Worm (Caenorhabditis elegans) whole organism, L1 larva: ENCODE measurements around the gene ttr-45.
A peak's percentile ranks its signal among the peaks of the same experiment; 100 is the strongest.

Experiments
- C04F5.9 ChIP-seq: sonication (generic microtip); optimal IDR thresholded peaks from 2 replicates; lab custom pipeline; 2016; ENCODE audit warnings: missing genetic modification characterization, missing compliant biosample characterization
- C16A3.4 ChIP-seq: fragments of 150-350 bp; optimal IDR thresholded peaks from 2 replicates; lab custom pipeline; 2014; ENCODE audit warnings: missing biosample characterization, missing genetic modification characterization
- F16B12.6 ChIP-seq: fragments of 150-350 bp; optimal IDR thresholded peaks from 2 replicates; lab custom pipeline; 2014; ENCODE audit warnings: missing biosample characterization, missing genetic modification characterization
- Y116A8C.19 ChIP-seq: sonication (generic microtip); optimal IDR thresholded peaks from 2 replicates; lab custom pipeline; 2016; ENCODE audit warnings: missing compliant biosample characterization, missing genetic modification characterization, borderline replicate concordance
- ceh-63 ChIP-seq: fragments of 200-800 bp; sonication (Bioruptor generic); optimal IDR thresholded peaks from 2 replicates; lab custom pipeline; 2018; ENCODE audit warnings: mild to moderate bottlenecking, missing genetic modification characterization, missing compliant biosample characterization
- ceh-82 ChIP-seq, 3 experiments: fragments of 150-350 bp in 1 of 3; sonication (generic microtip) in 2 of 3; optimal IDR thresholded peaks; 2 replicates each; lab custom pipeline; 2014 to 2017; ENCODE audit warnings: missing biosample characterization in 3 of 3, missing genetic modification characterization in 3 of 3
- dpl-1 ChIP-seq, 3 experiments: fragments of 150-350 bp in 2 of 3; sonication (generic microtip) in 1 of 3; optimal IDR thresholded peaks; 2 replicates each; lab custom pipeline; 2014 to 2017; ENCODE audit warnings: missing biosample characterization in 3 of 3, missing genetic modification characterization in 3 of 3, missing genetic modification reagents in 3 of 3
- dsc-1 ChIP-seq: sonication (generic microtip); optimal IDR thresholded peaks from 2 replicates; lab custom pipeline; 2016; ENCODE audit warnings: mild to moderate bottlenecking, missing genetic modification characterization, missing compliant biosample characterization
- efl-1 ChIP-seq, 4 experiments: fragments of 150-350 bp; optimal IDR thresholded peaks in 3 of 4; peaks in 1 of 4; 1 replicate in 1 of 4; 2 replicates in 3 of 4; lab custom pipeline; 2014; ENCODE audit warnings: missing biosample characterization in 2 of 4, missing genetic modification characterization in 2 of 4, missing genetic modification reagents in 2 of 4
- elt-2 ChIP-seq: sonication (generic microtip); optimal IDR thresholded peaks from 2 replicates; lab custom pipeline; 2016; ENCODE audit warnings: missing genetic modification characterization, mild to moderate bottlenecking, inconsistent platforms, missing compliant biosample characterization, missing genetic modification reagents
- fkh-10 ChIP-seq: sonication (generic microtip); optimal IDR thresholded peaks from 2 replicates; lab custom pipeline; 2017; ENCODE audit warnings: missing biosample characterization, missing genetic modification reagents, missing genetic modification characterization
- fkh-4 ChIP-seq: sonication (generic microtip); optimal IDR thresholded peaks from 2 replicates; lab custom pipeline; 2016; ENCODE audit warnings: missing compliant biosample characterization, missing genetic modification characterization, borderline replicate concordance
- fkh-8 ChIP-seq: sonication (generic microtip); optimal IDR thresholded peaks from 2 replicates; lab custom pipeline; 2016; ENCODE audit warnings: mild to moderate bottlenecking, missing genetic modification characterization, missing compliant biosample characterization
- hlh-17 ChIP-seq: fragments of 200-800 bp; sonication (Bioruptor generic); optimal IDR thresholded peaks from 2 replicates; lab custom pipeline; 2018; ENCODE audit warnings: missing genetic modification characterization, mild to moderate bottlenecking, missing compliant biosample characterization, moderate library complexity, borderline replicate concordance
- irx-1 ChIP-seq: sonication (generic microtip); optimal IDR thresholded peaks from 2 replicates; lab custom pipeline; 2016; ENCODE audit warnings: missing genetic modification characterization, missing compliant biosample characterization
- lin-14 ChIP-seq: fragments of 200-800 bp; sonication (Bioruptor generic); optimal IDR thresholded peaks from 2 replicates; lab custom pipeline; 2018; ENCODE audit warnings: mild to moderate bottlenecking, missing genetic modification characterization, moderate library complexity, missing compliant biosample characterization
- lin-15B ChIP-seq: fragments of 150-350 bp; sonication (generic microtip); optimal IDR thresholded peaks from 3 replicates; lab custom pipeline; 2014; ENCODE audit warnings: missing biosample characterization, missing genetic modification characterization
- lin-35 ChIP-seq, 2 experiments: fragments of 150-350 bp; optimal IDR thresholded peaks; 2 replicates each; lab custom pipeline; 2014; ENCODE audit warnings: missing biosample characterization in 2 of 2, missing genetic modification characterization in 2 of 2, missing genetic modification reagents in 2 of 2
- lir-3 ChIP-seq: sonication (generic microtip); optimal IDR thresholded peaks from 2 replicates; lab custom pipeline; 2016; ENCODE audit warnings: mild to moderate bottlenecking, missing genetic modification characterization, moderate library complexity, missing compliant biosample characterization; ENCODE audit not compliant: poor library complexity
- lsy-2 ChIP-seq, 2 experiments: fragments of 150-350 bp; optimal IDR thresholded peaks; 2 replicates each; lab custom pipeline; 2014; ENCODE audit warnings: missing biosample characterization in 2 of 2, missing genetic modification characterization in 2 of 2
- mab-9 ChIP-seq: fragments of 200-800 bp; sonication (Bioruptor generic); IDR thresholded peaks from 2 replicates; pipeline ENCODE4 v1.3.6; 2022; ENCODE audit warnings: missing genetic modification reagents, missing genetic modification characterization, missing compliant biosample characterization
- mdl-1 ChIP-seq, 2 experiments: fragments of 150-350 bp; optimal IDR thresholded peaks; 2 replicates each; lab custom pipeline; 2014 to 2017; ENCODE audit warnings: missing biosample characterization in 2 of 2, missing genetic modification characterization in 2 of 2, inconsistent platforms in 1 of 2
- nhr-11 ChIP-seq: fragments of 150-350 bp; optimal IDR thresholded peaks from 2 replicates; lab custom pipeline; 2014; ENCODE audit warnings: missing biosample characterization, missing genetic modification characterization
- nhr-19 ChIP-seq: fragments of 200-800 bp; sonication (Bioruptor generic); conservative IDR thresholded peaks from 2 replicates; pipeline ENCODE4 v1.3.6; 2022; ENCODE audit warnings: missing genetic modification characterization, missing compliant biosample characterization
- nhr-20 ChIP-seq: sonication (generic microtip); optimal IDR thresholded peaks from 2 replicates; lab custom pipeline; 2016; ENCODE audit warnings: mild to moderate bottlenecking, missing genetic modification characterization, missing compliant biosample characterization
- nhr-28 ChIP-seq: fragments of 150-350 bp; optimal IDR thresholded peaks from 2 replicates; lab custom pipeline; 2014; ENCODE audit warnings: missing biosample characterization, missing genetic modification characterization
- nhr-71 ChIP-seq: sonication (generic microtip); optimal IDR thresholded peaks from 2 replicates; lab custom pipeline; 2016; ENCODE audit warnings: mild to moderate bottlenecking, missing genetic modification characterization, moderate library complexity, missing compliant biosample characterization
- nhr-77 ChIP-seq: fragments of 150-350 bp; optimal IDR thresholded peaks from 2 replicates; lab custom pipeline; 2014; ENCODE audit warnings: missing biosample characterization, missing genetic modification characterization
- pag-3 ChIP-seq: sonication (generic microtip); optimal IDR thresholded peaks from 2 replicates; lab custom pipeline; 2017; ENCODE audit warnings: missing genetic modification characterization, mild to moderate bottlenecking, missing compliant biosample characterization, antibody characterized with exemption, borderline replicate concordance; ENCODE audit not compliant: insufficient read depth
- pqm-1 ChIP-seq: sonication (generic microtip); optimal IDR thresholded peaks from 3 replicates; lab custom pipeline; 2017; ENCODE audit warnings: missing biosample characterization, missing genetic modification characterization
- rnt-1 ChIP-seq: sonication (generic microtip); optimal IDR thresholded peaks from 2 replicates; lab custom pipeline; 2016; ENCODE audit warnings: mild to moderate bottlenecking, missing genetic modification characterization, moderate library complexity, missing compliant biosample characterization
- snu-23 ChIP-seq: sonication (generic microtip); optimal IDR thresholded peaks from 2 replicates; lab custom pipeline; 2016; ENCODE audit warnings: missing genetic modification characterization, missing compliant biosample characterization
- swsn-7 ChIP-seq: sonication (generic microtip); optimal IDR thresholded peaks from 2 replicates; lab custom pipeline; 2016; ENCODE audit warnings: missing genetic modification characterization, missing compliant biosample characterization
- tbx-2 ChIP-seq: sonication (generic microtip); optimal IDR thresholded peaks from 2 replicates; lab custom pipeline; 2016; ENCODE audit warnings: missing genetic modification characterization, missing compliant biosample characterization
- tlp-1 ChIP-seq: fragments of 150-350 bp; optimal IDR thresholded peaks from 2 replicates; lab custom pipeline; 2014; ENCODE audit warnings: missing biosample characterization, missing genetic modification characterization
- unc-130 ChIP-seq: fragments of 150-350 bp; optimal IDR thresholded peaks from 2 replicates; lab custom pipeline; 2017; ENCODE audit warnings: missing biosample characterization, missing genetic modification characterization, inconsistent platforms
- unc-30 ChIP-seq: sonication (generic microtip); optimal IDR thresholded peaks from 2 replicates; lab custom pipeline; 2017; ENCODE audit warnings: missing biosample characterization, missing genetic modification characterization
- unc-98 ChIP-seq: fragments of 200-800 bp; sonication (Bioruptor generic); IDR thresholded peaks from 2 replicates; pipeline ENCODE4 v1.3.6; 2022; ENCODE audit warnings: missing genetic modification characterization, missing compliant biosample characterization

Gene ttr-45

ce11 chrIV:13253841-13254240 is at the start of gene ttr-45:
Gene ttr-45, plus strand, starts transcription at chrIV:13254225.
- TF ChIP-seq snu-23 (GFP tag; lab: Kevin White, UChicago) (peak; percentile 19), C16A3.4 (peak; percentile 24), nhr-77 (tag; lab: Kevin White, UChicago) (no peak), nhr-20 (peak; percentile 92), tbx-2 (tag; lab: Kevin White, UChicago) (no peak), rnt-1 (peak; percentile 68), pqm-1 (peak; percentile 66), pag-3 (tag; lab: Kevin White, UChicago) (peak; percentile 82), C04F5.9 (no peak), fkh-4 (tag; lab: Kevin White, UChicago) (no peak), unc-30 (no peak), elt-2 (tag; lab: Kevin White, UChicago) (peak; percentile 94), unc-130 (tag; lab: Kevin White, UChicago) (peak; percentile 64), nhr-19 (GFP tag; lab: Robert Waterston, UW) (peak; percentile 65), lsy-2 (tag; optimal IDR thresholded peaks at IDR 0.05; lab: Kevin White, UChicago) (peak; percentile 25 to 58), mdl-1 (tag; optimal IDR thresholded peaks at IDR 0.05; lab: Kevin White, UChicago) (peak in 1 of 2 experiments; percentile 24), fkh-8 (no peak), mab-9 (GFP tag; lab: Robert Waterston, UW) (no peak), nhr-71 (tag; lab: Kevin White, UChicago) (peak; percentile 74), lin-35 (GFP tag; optimal IDR thresholded peaks at IDR 0.05; lab: Kevin White, UChicago) (peak in 1 of 2 experiments; percentile 49)

- no peak for TF ChIP-seq pag-3 (tag; lab: Kevin White, UChicago)
- no peak for TF ChIP-seq dsc-1
- no peak for TF ChIP-seq unc-98 (GFP tag; lab: Robert Waterston, UW)
- no peak for TF ChIP-seq hlh-17 (GFP tag; lab: Kevin White, UChicago)
- peak; percentile 28 for TF ChIP-seq snu-23 (GFP tag; lab: Kevin White, UChicago)
- peak; percentile 68 to 84 (median 77) for TF ChIP-seq dpl-1 (GFP tag; optimal IDR thresholded peaks at IDR 0.05; lab: Kevin White, UChicago)
- no peak for TF ChIP-seq pqm-1
- peak; percentile 7 for TF ChIP-seq F16B12.6 (tag; lab: Kevin White, UChicago)
- no peak for TF ChIP-seq mdl-1 (tag; optimal IDR thresholded peaks at IDR 0.05; lab: Kevin White, UChicago)
- no peak for TF ChIP-seq lin-15B
- no peak for TF ChIP-seq Y116A8C.19 (tag; lab: Kevin White, UChicago)
- TF ChIP-seq fkh-10, result no peak
- TF ChIP-seq lsy-2 (tag; optimal IDR thresholded peaks at IDR 0.05; lab: Kevin White, UChicago), result peak in 1 of 2 experiments; percentile 65
- no peak for TF ChIP-seq ceh-63 (GFP tag; lab: Kevin White, UChicago)
- TF ChIP-seq tlp-1 (tag; lab: Kevin White, UChicago), result no peak
- peak in 1 of 3 experiments; percentile 21 for TF ChIP-seq ceh-82 (tag; optimal IDR thresholded peaks at IDR 0.05; lab: Kevin White, UChicago)
- peak; percentile 65 to 90 for TF ChIP-seq lin-35 (GFP tag; optimal IDR thresholded peaks at IDR 0.05; lab: Kevin White, UChicago)
- no peak for TF ChIP-seq fkh-8
- no peak for TF ChIP-seq swsn-7 (tag; lab: Kevin White, UChicago)
- TF ChIP-seq nhr-28, result no peak
- no peak for TF ChIP-seq nhr-11 (tag; lab: Kevin White, UChicago)
- TF ChIP-seq lin-14 (GFP tag; lab: Kevin White, UChicago), result no peak
- no peak for TF ChIP-seq irx-1 (tag; lab: Kevin White, UChicago)
- TF ChIP-seq elt-2 (tag; lab: Kevin White, UChicago), result no peak
- TF ChIP-seq efl-1 (optimal IDR thresholded peaks at IDR 0.05; lab: Kevin White, UChicago), result peak; percentile 78 to 82
- TF ChIP-seq efl-1 (GFP tag; optimal IDR thresholded peaks at IDR 0.05 in 1 of 2; lab: Kevin White, UChicago), result peak; percentile 82 to 98
- TF ChIP-seq lir-3 (tag; lab: Kevin White, UChicago), result no peak
- no peak for TF ChIP-seq mab-9 (GFP tag; lab: Robert Waterston, UW)
Measured at ce11 chrIV:13205891-13206290, 48.1 kb upstream of the ttr-45 start.
